Worm (Caenorhabditis elegans): ENCODE data around the gene zipt-7.1.

zipt-7.1 gene

DNA sequence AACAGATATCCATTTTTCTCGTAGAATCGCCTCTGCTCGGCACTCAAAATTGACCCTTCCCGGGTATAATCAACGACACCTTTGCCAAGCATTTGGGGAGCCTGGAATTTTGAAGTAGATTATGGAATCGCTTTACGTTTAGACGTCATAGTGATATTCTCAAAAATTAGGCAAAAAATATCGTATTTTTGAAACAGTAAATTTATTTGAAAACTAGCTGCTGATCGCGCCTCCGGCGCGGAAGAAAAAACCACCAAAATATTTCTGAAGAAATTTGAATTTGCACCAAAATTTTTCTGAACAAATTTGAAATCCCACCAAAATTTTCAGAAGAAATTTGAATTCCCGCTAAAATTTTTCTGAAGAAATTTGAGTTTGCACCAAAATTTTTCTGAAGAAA is 25.6 kb downstream of the zipt-7.1 start, which contains the start of gene ZK550.6:
Gene ZK550.6, minus strand, starts transcription at position 101 of the 400 bp plus-strand sequence.
- no peak for TF ChIP-seq hlh-17 (GFP tag; optimal IDR thresholded peaks at IDR 0.05; ENCODE audit: borderline replicate concordance)
- no peak for TF ChIP-seq dpl-1 (GFP tag; optimal IDR thresholded peaks at IDR 0.05)
- TF ChIP-seq efl-1 (optimal IDR thresholded peaks at IDR 0.05): no peak
- peak in 1 of 2 experiments; percentile 6 for TF ChIP-seq efl-1 (GFP tag; optimal IDR thresholded peaks at IDR 0.05 in 1 of 2)

DNA sequence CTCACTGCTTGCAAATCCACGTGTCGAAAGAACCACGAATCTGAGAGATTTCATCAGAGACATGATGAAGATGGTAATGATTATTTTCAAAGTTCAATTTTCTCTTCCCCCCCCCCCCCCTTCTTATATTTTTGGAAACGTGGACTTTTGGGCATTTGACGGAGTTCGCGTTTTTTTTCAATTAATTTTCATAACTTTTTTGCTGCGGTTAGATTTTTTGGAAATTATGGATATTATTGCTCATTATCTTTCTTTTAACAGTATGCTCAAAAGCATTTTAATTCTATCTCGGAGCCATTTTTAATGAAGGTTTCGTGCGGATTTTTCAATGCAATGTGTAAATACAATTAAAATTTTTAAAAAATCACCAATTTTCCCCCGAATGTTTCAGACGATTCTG is 28.6 kb downstream of the zipt-7.1 start, which contains the start of gene phyh-1:
Gene phyh-1, minus strand, starts transcription at position 101 of the 400 bp plus-strand sequence.
- TF ChIP-seq unc-98 (GFP tag; IDR thresholded peaks at IDR 0.05) (no peak), mef-2 (tag; optimal IDR thresholded peaks at IDR 0.05) (no peak), ceh-63 (GFP tag; optimal IDR thresholded peaks at IDR 0.05) (no peak), C04F5.9 (tag; optimal IDR thresholded peaks at IDR 0.05) (no peak), aly-2 (tag; optimal IDR thresholded peaks at IDR 0.05) (no peak)

DNA sequence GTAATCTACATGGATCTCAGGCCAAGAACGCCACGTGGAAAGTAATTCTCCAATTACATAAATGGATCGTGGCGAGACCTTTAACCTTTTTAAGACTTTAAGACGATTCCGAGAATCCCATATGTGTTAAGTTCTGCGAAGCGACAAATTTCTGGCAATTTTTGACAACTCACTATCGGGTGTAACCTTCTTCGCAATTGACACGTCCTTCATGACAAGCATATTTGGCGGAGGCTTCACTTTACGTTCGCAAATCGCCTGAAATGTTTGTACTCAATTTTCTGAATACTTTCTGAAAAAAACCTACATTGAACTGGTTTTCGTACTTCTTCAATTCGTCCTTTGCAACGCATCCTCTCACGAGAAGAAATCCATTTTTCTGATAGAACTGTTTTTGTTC is 29.1 kb downstream of the zipt-7.1 start:
- TF ChIP-seq egl-13 (tag; optimal IDR thresholded peaks at IDR 0.05) (no peak), efl-1 (optimal IDR thresholded peaks at IDR 0.05) (no peak), efl-1 (GFP tag; optimal IDR thresholded peaks at IDR 0.05 in 1 of 2) (peak in 1 of 2 experiments; percentile 50)

DNA sequence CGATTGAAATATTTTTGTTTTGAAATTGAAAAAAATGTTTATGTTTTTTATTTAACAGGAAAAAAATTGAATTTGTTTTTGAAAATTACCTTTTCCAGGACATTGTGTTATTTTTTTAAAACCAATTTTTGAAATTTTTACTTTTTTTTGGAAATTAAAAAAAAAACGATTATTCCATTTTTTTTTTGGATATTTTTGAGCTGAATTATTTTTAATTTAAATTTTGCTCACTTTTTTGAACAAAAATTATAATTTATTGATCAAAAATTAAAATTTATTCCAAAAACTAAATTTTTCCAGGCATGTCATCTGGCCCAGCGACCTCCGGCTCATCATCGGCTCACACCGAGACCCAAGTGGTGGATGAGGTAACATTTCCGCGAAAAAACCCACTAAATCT is 32.9 kb downstream of the zipt-7.1 start, which contains the start of gene gtf-2E1:
Gene gtf-2E1, plus strand, starts transcription at position 301 of the 400 bp plus-strand sequence.
- TF ChIP-seq nhr-77 (tag; optimal IDR thresholded peaks at IDR 0.05) (no peak), nhr-47 (tag; optimal IDR thresholded peaks at IDR 0.05) (no peak), xbp-1 (tag; optimal IDR thresholded peaks at IDR 0.05) (no peak), alr-1 (tag; optimal IDR thresholded peaks at IDR 0.05; ENCODE audit: borderline replicate concordance) (no peak), hlh-17 (GFP tag; optimal IDR thresholded peaks at IDR 0.05; ENCODE audit: borderline replicate concordance) (no peak), elt-2 (tag; optimal IDR thresholded peaks at IDR 0.05) (no peak), tbx-2 (tag; optimal IDR thresholded peaks at IDR 0.05) (no peak), nhr-28 (tag; optimal IDR thresholded peaks at IDR 0.05) (no peak), pax-3 (tag; optimal IDR thresholded peaks at IDR 0.05) (no peak), lin-13 (GFP tag; optimal IDR thresholded peaks at IDR 0.05) (no peak), swsn-7 (tag; optimal IDR thresholded peaks at IDR 0.05) (no peak), lin-35 (GFP tag; optimal IDR thresholded peaks at IDR 0.05) (no peak), vab-15 (tag; optimal IDR thresholded peaks at IDR 0.05) (no peak), lsy-2 (tag; optimal IDR thresholded peaks at IDR 0.05) (no peak), ceh-90 (tag; optimal IDR thresholded peaks at IDR 0.05) (no peak), ceh-82 (tag; optimal IDR thresholded peaks at IDR 0.05) (no peak), nhr-71 (tag; optimal IDR thresholded peaks at IDR 0.05) (no peak), egl-27 (tag; optimal IDR thresholded peaks at IDR 0.05) (no peak), sup-37 (GFP tag; optimal IDR thresholded peaks at IDR 0.05) (no peak)

DNA sequence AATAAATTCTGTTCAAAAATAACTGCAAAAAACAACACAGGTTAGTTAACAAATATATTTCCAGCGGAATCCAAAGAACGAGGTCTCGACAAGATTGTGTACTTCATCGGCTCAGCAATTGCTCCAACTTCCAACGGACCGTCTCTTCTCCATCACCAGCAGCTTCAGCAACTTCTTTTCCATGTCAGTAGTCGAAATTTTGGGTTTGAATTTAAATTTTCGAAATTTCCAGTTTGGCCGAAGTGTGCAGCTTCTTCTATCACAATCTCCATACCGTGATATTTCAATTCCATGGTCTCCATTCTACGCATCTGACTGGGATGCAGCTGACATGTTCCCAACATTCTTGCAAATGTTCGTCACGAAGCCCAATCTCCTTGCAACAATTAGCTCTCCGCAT is 34.5 kb downstream of the zipt-7.1 start:
- TF ChIP-seq C16A3.4 (tag; optimal IDR thresholded peaks at IDR 0.05): no peak
- TF ChIP-seq nhr-90 (tag; optimal IDR thresholded peaks at IDR 0.05; ENCODE audit: poor library complexity): no peak
- TF ChIP-seq Y116A8C.19 (tag; optimal IDR thresholded peaks at IDR 0.05; ENCODE audit: borderline replicate concordance): no peak
- TF ChIP-seq ceh-8 (GFP tag; optimal IDR thresholded peaks at IDR 0.05): no peak
- no peak for TF ChIP-seq pax-3 (tag; optimal IDR thresholded peaks at IDR 0.05)
- TF ChIP-seq nhr-237 (tag; optimal IDR thresholded peaks at IDR 0.05): no peak
- TF ChIP-seq lin-15B (tag; optimal IDR thresholded peaks at IDR 0.05): no peak
- TF ChIP-seq aly-2 (tag; optimal IDR thresholded peaks at IDR 0.05): no peak
- no peak for TF ChIP-seq nhr-20 (tag; optimal IDR thresholded peaks at IDR 0.05)
- TF ChIP-seq nhr-77 (tag; optimal IDR thresholded peaks at IDR 0.05): no peak
- TF ChIP-seq hpl-2 (GFP tag; optimal IDR thresholded peaks at IDR 0.05): no peak
